Worm (Caenorhabditis elegans) whole organism, L1 larva: ENCODE measurements around the gene gst-7.
A peak's percentile ranks its signal among the peaks of the same experiment; 100 is the strongest.

Experiments used
- C04F5.9 ChIP-seq: sonication (generic microtip); optimal IDR thresholded peaks from 2 replicates; lab custom pipeline; 2016; ENCODE audit warnings: missing genetic modification characterization, missing compliant biosample characterization
- C16A3.4 ChIP-seq: fragments of 150-350 bp; optimal IDR thresholded peaks from 2 replicates; lab custom pipeline; 2014; ENCODE audit warnings: missing biosample characterization, missing genetic modification characterization
- Y116A8C.19 ChIP-seq: sonication (generic microtip); optimal IDR thresholded peaks from 2 replicates; lab custom pipeline; 2016; ENCODE audit warnings: missing compliant biosample characterization, missing genetic modification characterization, borderline replicate concordance
- aly-2 ChIP-seq: fragments of 150-350 bp; optimal IDR thresholded peaks from 2 replicates; lab custom pipeline; 2014; ENCODE audit warnings: missing biosample characterization, missing genetic modification characterization
- ama-1 ChIP-seq: fragments of 150-350 bp; optimal IDR thresholded peaks from 2 replicates; lab custom pipeline; 2014
- blmp-1 ChIP-seq: fragments of 150-350 bp; optimal IDR thresholded peaks from 2 replicates; lab custom pipeline; 2014; ENCODE audit warnings: missing biosample characterization, missing genetic modification characterization
- ceh-82 ChIP-seq, 3 experiments: fragments of 150-350 bp in 1 of 3; sonication (generic microtip) in 2 of 3; optimal IDR thresholded peaks; 2 replicates each; lab custom pipeline; 2014 to 2017; ENCODE audit warnings: missing biosample characterization in 3 of 3, missing genetic modification characterization in 3 of 3
- ceh-88 ChIP-seq: fragments of 200-800 bp; sonication (Bioruptor generic); IDR thresholded peaks from 2 replicates; pipeline ENCODE4 v1.3.6; 2022; ENCODE audit warnings: missing genetic modification characterization, missing compliant biosample characterization
- ces-1 ChIP-seq: fragments of 150-350 bp; optimal IDR thresholded peaks from 2 replicates; lab custom pipeline; 2014; ENCODE audit warnings: missing biosample characterization, missing genetic modification reagents, missing genetic modification characterization
- dpl-1 ChIP-seq, 3 experiments: fragments of 150-350 bp in 2 of 3; sonication (generic microtip) in 1 of 3; optimal IDR thresholded peaks; 2 replicates each; lab custom pipeline; 2014 to 2017; ENCODE audit warnings: missing biosample characterization in 3 of 3, missing genetic modification characterization in 3 of 3, missing genetic modification reagents in 3 of 3
- efl-1 ChIP-seq, 4 experiments: fragments of 150-350 bp; optimal IDR thresholded peaks in 3 of 4; peaks in 1 of 4; 1 replicate in 1 of 4; 2 replicates in 3 of 4; lab custom pipeline; 2014; ENCODE audit warnings: missing biosample characterization in 2 of 4, missing genetic modification characterization in 2 of 4, missing genetic modification reagents in 2 of 4
- elt-2 ChIP-seq: sonication (generic microtip); optimal IDR thresholded peaks from 2 replicates; lab custom pipeline; 2016; ENCODE audit warnings: missing genetic modification characterization, mild to moderate bottlenecking, inconsistent platforms, missing compliant biosample characterization, missing genetic modification reagents
- elt-3 ChIP-seq, 6 experiments: fragments of 150-350 bp in 1 of 6; sonication (generic microtip); optimal IDR thresholded peaks; 2 replicates each; lab custom pipeline; 2017 to 2018; ENCODE audit warnings: missing biosample characterization in 6 of 6, missing genetic modification characterization in 6 of 6, inconsistent platforms in 1 of 6
- fkh-10 ChIP-seq: sonication (generic microtip); optimal IDR thresholded peaks from 2 replicates; lab custom pipeline; 2017; ENCODE audit warnings: missing biosample characterization, missing genetic modification reagents, missing genetic modification characterization
- fkh-4 ChIP-seq: sonication (generic microtip); optimal IDR thresholded peaks from 2 replicates; lab custom pipeline; 2016; ENCODE audit warnings: missing compliant biosample characterization, missing genetic modification characterization, borderline replicate concordance
- fkh-8 ChIP-seq: sonication (generic microtip); optimal IDR thresholded peaks from 2 replicates; lab custom pipeline; 2016; ENCODE audit warnings: mild to moderate bottlenecking, missing genetic modification characterization, missing compliant biosample characterization
- grh-1 ChIP-seq: fragments of 200-800 bp; sonication (Bioruptor generic); IDR thresholded peaks from 2 replicates; pipeline ENCODE4 v1.3.6; 2022; ENCODE audit warnings: missing genetic modification reagents, missing genetic modification characterization, missing compliant biosample characterization
- hpl-2 ChIP-seq: fragments of 150-350 bp; optimal IDR thresholded peaks from 2 replicates; lab custom pipeline; 2014; ENCODE audit warnings: missing biosample characterization, missing genetic modification reagents, missing genetic modification characterization
- lin-14 ChIP-seq: fragments of 200-800 bp; sonication (Bioruptor generic); optimal IDR thresholded peaks from 2 replicates; lab custom pipeline; 2018; ENCODE audit warnings: mild to moderate bottlenecking, missing genetic modification characterization, moderate library complexity, missing compliant biosample characterization
- lin-35 ChIP-seq, 2 experiments: fragments of 150-350 bp; optimal IDR thresholded peaks; 2 replicates each; lab custom pipeline; 2014; ENCODE audit warnings: missing biosample characterization in 2 of 2, missing genetic modification characterization in 2 of 2, missing genetic modification reagents in 2 of 2
- lir-3 ChIP-seq: sonication (generic microtip); optimal IDR thresholded peaks from 2 replicates; lab custom pipeline; 2016; ENCODE audit warnings: mild to moderate bottlenecking, missing genetic modification characterization, moderate library complexity, missing compliant biosample characterization; ENCODE audit not compliant: poor library complexity
- mab-9 ChIP-seq: fragments of 200-800 bp; sonication (Bioruptor generic); IDR thresholded peaks from 2 replicates; pipeline ENCODE4 v1.3.6; 2022; ENCODE audit warnings: missing genetic modification reagents, missing genetic modification characterization, missing compliant biosample characterization
- mep-1 ChIP-seq: fragments of 150-350 bp; optimal IDR thresholded peaks from 2 replicates; lab custom pipeline; 2014; ENCODE audit warnings: missing biosample characterization, missing genetic modification characterization
- nhr-12 ChIP-seq: sonication (generic microtip); optimal IDR thresholded peaks from 2 replicates; lab custom pipeline; 2017; ENCODE audit warnings: missing biosample characterization, missing genetic modification characterization
- nhr-19 ChIP-seq: fragments of 200-800 bp; sonication (Bioruptor generic); conservative IDR thresholded peaks from 2 replicates; pipeline ENCODE4 v1.3.6; 2022; ENCODE audit warnings: missing genetic modification characterization, missing compliant biosample characterization
- nhr-237 ChIP-seq: fragments of 150-350 bp; optimal IDR thresholded peaks from 2 replicates; lab custom pipeline; 2014; ENCODE audit warnings: missing biosample characterization, missing genetic modification characterization
- nhr-28 ChIP-seq: fragments of 150-350 bp; optimal IDR thresholded peaks from 2 replicates; lab custom pipeline; 2014; ENCODE audit warnings: missing biosample characterization, missing genetic modification characterization
- nhr-47 ChIP-seq: sonication (generic microtip); optimal IDR thresholded peaks from 2 replicates; lab custom pipeline; 2016; ENCODE audit warnings: mild to moderate bottlenecking, missing genetic modification characterization, moderate library complexity, missing compliant biosample characterization
- nhr-76 ChIP-seq: sonication (generic microtip); optimal IDR thresholded peaks from 2 replicates; lab custom pipeline; 2017; ENCODE audit warnings: missing biosample characterization, missing genetic modification characterization
- nhr-84 ChIP-seq: sonication (generic microtip); optimal IDR thresholded peaks from 2 replicates; lab custom pipeline; 2017; ENCODE audit warnings: missing biosample characterization, missing genetic modification characterization
- nhr-85 ChIP-seq: sonication (generic microtip); peaks from one replicate; lab custom pipeline; 2016; ENCODE audit warnings: missing genetic modification characterization, inconsistent platforms, missing compliant biosample characterization
- pag-3 ChIP-seq: sonication (generic microtip); optimal IDR thresholded peaks from 2 replicates; lab custom pipeline; 2017; ENCODE audit warnings: missing genetic modification characterization, mild to moderate bottlenecking, missing compliant biosample characterization, antibody characterized with exemption, borderline replicate concordance; ENCODE audit not compliant: insufficient read depth
- rnt-1 ChIP-seq: sonication (generic microtip); optimal IDR thresholded peaks from 2 replicates; lab custom pipeline; 2016; ENCODE audit warnings: mild to moderate bottlenecking, missing genetic modification characterization, moderate library complexity, missing compliant biosample characterization
- skn-1 ChIP-seq: fragments of 150-350 bp; optimal IDR thresholded peaks from 2 replicates; lab custom pipeline; 2014; ENCODE audit warnings: missing biosample characterization, missing genetic modification characterization
- snu-23 ChIP-seq: sonication (generic microtip); optimal IDR thresholded peaks from 2 replicates; lab custom pipeline; 2016; ENCODE audit warnings: missing genetic modification characterization, missing compliant biosample characterization
- sox-4 ChIP-seq: sonication (generic microtip); optimal IDR thresholded peaks from 2 replicates; lab custom pipeline; 2016; ENCODE audit warnings: missing genetic modification characterization, missing compliant biosample characterization
- sptf-1 ChIP-seq: fragments of 150-350 bp; optimal IDR thresholded peaks from 2 replicates; lab custom pipeline; 2014; ENCODE audit warnings: missing biosample characterization, missing genetic modification characterization
- swsn-7 ChIP-seq: sonication (generic microtip); optimal IDR thresholded peaks from 2 replicates; lab custom pipeline; 2016; ENCODE audit warnings: missing genetic modification characterization, missing compliant biosample characterization
- tlp-1 ChIP-seq: fragments of 150-350 bp; optimal IDR thresholded peaks from 2 replicates; lab custom pipeline; 2014; ENCODE audit warnings: missing biosample characterization, missing genetic modification characterization
- unc-30 ChIP-seq: sonication (generic microtip); optimal IDR thresholded peaks from 2 replicates; lab custom pipeline; 2017; ENCODE audit warnings: missing biosample characterization, missing genetic modification characterization
- unc-62 ChIP-seq: fragments of 150-350 bp; optimal IDR thresholded peaks from 2 replicates; lab custom pipeline; 2014; ENCODE audit warnings: missing biosample characterization, missing genetic modification reagents, missing genetic modification characterization
- unc-98 ChIP-seq: fragments of 200-800 bp; sonication (Bioruptor generic); IDR thresholded peaks from 2 replicates; pipeline ENCODE4 v1.3.6; 2022; ENCODE audit warnings: missing genetic modification characterization, missing compliant biosample characterization
- vab-15 ChIP-seq: sonication (generic microtip); optimal IDR thresholded peaks from 2 replicates; lab custom pipeline; 2017; ENCODE audit warnings: missing genotype, mild to moderate bottlenecking, missing genetic modification characterization, missing compliant biosample characterization
- zag-1 ChIP-seq: fragments of 150-350 bp; optimal IDR thresholded peaks from 2 replicates; lab custom pipeline; 2014; ENCODE audit warnings: missing biosample characterization, missing genetic modification characterization
- zip-4 ChIP-seq: fragments of 200-800 bp; sonication (Bioruptor generic); optimal IDR thresholded peaks from 2 replicates; lab custom pipeline; 2018; ENCODE audit warnings: mild to moderate bottlenecking, missing genetic modification characterization, moderate library complexity, missing compliant biosample characterization
- ztf-11 ChIP-seq, 2 experiments: sonication (generic microtip); optimal IDR thresholded peaks; 2 replicates each; lab custom pipeline; 2016 to 2017; ENCODE audit warnings: missing genetic modification characterization in 2 of 2, missing biosample characterization in 1 of 2, missing compliant biosample characterization in 1 of 2

The gst-7 gene

ce11 chrII:4888527-4889487 lies 6.9 kb downstream of the gst-7 start, which contains the start of gene pgm-1 (continued):
- TF ChIP-seq unc-62 (GFP tag; lab: Kevin White, UChicago) (no peak), nhr-76 (tag; lab: Kevin White, UChicago) (no peak), fkh-10 (GFP tag; lab: Kevin White, UChicago) (no peak), mab-9 (GFP tag; lab: Robert Waterston, UW) (no peak), Y116A8C.19 (tag; lab: Kevin White, UChicago) (no peak), rnt-1 (tag; lab: Kevin White, UChicago) (peak; percentile 58), lir-3 (tag; lab: Kevin White, UChicago) (no peak), unc-98 (GFP tag; lab: Robert Waterston, UW) (no peak), ces-1 (GFP tag; lab: Kevin White, UChicago) (no peak), nhr-84 (tag; lab: Kevin White, UChicago) (no peak), C16A3.4 (tag; lab: Kevin White, UChicago) (peak; percentile 7), fkh-8 (tag; lab: Kevin White, UChicago) (no peak), ceh-82 (tag; optimal IDR thresholded peaks at IDR 0.05; lab: Kevin White, UChicago) (no peak), nhr-19 (GFP tag; lab: Robert Waterston, UW) (peak; percentile 26; the same call in 1 of the 2 replicates), zip-4 (GFP tag; lab: Kevin White, UChicago) (no peak), fkh-4 (no peak), grh-1 (GFP tag; lab: Robert Waterston, UW) (no peak), aly-2 (tag; lab: Kevin White, UChicago) (no peak), ama-1 (lab: Kevin White, UChicago) (no peak), zag-1 (tag; lab: Kevin White, UChicago) (no peak), nhr-28 (tag; lab: Kevin White, UChicago) (no peak), C04F5.9 (tag; lab: Kevin White, UChicago) (no peak), blmp-1 (peak; percentile 25), swsn-7 (tag; lab: Kevin White, UChicago) (peak; percentile 7), vab-15 (no peak), tlp-1 (tag; lab: Kevin White, UChicago) (no peak), skn-1 (tag; lab: Kevin White, UChicago) (no peak), hpl-2 (GFP tag; lab: Kevin White, UChicago) (no peak), ceh-88 (GFP tag; lab: Robert Waterston, UW) (no peak), mep-1 (tag; lab: Kevin White, UChicago) (peak; percentile 27), ztf-11 (tag; optimal IDR thresholded peaks at IDR 0.05; lab: Kevin White, UChicago) (no peak), sptf-1 (tag; lab: Kevin White, UChicago) (no peak), snu-23 (GFP tag; lab: Kevin White, UChicago) (peak; percentile 45), unc-30 (tag; lab: Kevin White, UChicago) (no peak), nhr-237 (tag; lab: Kevin White, UChicago) (no peak)

DNA sequence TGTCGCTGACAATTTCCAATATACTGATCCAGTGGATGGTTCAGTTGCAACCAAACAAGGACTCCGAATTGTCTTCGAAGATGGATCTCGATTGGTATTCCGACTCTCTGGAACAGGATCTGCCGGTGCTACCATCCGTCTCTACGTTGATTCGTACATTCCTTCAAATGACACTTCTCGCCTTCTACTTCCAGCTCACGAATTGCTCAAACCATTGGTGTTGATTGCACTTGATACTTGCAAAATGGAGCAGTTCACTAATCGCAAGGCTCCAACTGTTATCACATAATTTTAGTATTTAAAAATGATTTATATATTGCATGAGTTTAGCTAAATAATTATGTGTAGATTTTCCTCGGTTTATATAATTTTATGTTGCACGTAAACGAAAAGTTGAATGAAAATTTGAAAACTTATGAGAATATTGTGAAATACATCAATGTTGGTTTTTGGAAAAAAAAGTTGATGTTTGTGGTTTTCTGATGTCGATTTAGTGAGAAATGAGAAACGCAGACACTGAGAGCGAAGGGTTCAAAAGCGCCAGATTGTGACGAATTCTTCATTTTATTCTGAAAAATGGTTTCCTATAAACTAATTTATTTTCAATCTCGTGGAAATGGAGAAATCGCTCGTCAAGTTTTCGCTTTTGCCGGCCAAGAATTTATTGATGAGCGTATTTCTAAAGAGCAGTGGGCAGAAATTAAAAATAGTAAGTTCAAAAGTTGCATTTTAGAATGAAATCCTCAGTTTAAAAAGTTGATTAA lies 9.3 kb downstream of the gst-7 start, which contains the start of gene gst-9:
Gene gst-9 (plus strand): TSS at position 574 of the 764 bp plus-strand sequence.
- TF ChIP-seq nhr-47 (tag; lab: Kevin White, UChicago) = peak; percentile 16
- TF ChIP-seq dpl-1 (GFP tag; optimal IDR thresholded peaks at IDR 0.05; lab: Kevin White, UChicago) = peak in 1 of 3 experiments; percentile 8
- peak; percentile 77 for TF ChIP-seq ama-1 (lab: Kevin White, UChicago)
- no peak for TF ChIP-seq C04F5.9 (tag; lab: Kevin White, UChicago)
- TF ChIP-seq aly-2 (tag; lab: Kevin White, UChicago) = peak; percentile 80
- peak; percentile 63 for TF ChIP-seq elt-2
- TF ChIP-seq sox-4 (tag; lab: Kevin White, UChicago) = no peak
- peak; percentile 0 to 7 for TF ChIP-seq efl-1 (optimal IDR thresholded peaks at IDR 0.05; lab: Kevin White, UChicago)
- peak in 1 of 2 experiments; percentile 55 for TF ChIP-seq efl-1 (GFP tag; optimal IDR thresholded peaks at IDR 0.05 in 1 of 2; lab: Kevin White, UChicago)
- TF ChIP-seq nhr-19 (GFP tag; lab: Robert Waterston, UW) = peak; percentile 21; the same call in 1 of the 2 replicates
- peak in 1 of 2 experiments; percentile 34 for TF ChIP-seq lin-35 (GFP tag; optimal IDR thresholded peaks at IDR 0.05; lab: Kevin White, UChicago)
- peak; percentile 38 for TF ChIP-seq snu-23 (GFP tag; lab: Kevin White, UChicago)
- TF ChIP-seq pag-3 (tag; lab: Kevin White, UChicago) = no peak
- TF ChIP-seq swsn-7 (tag; lab: Kevin White, UChicago) = peak; percentile 7
- peak in 1 of 6 experiments; percentile 34 for TF ChIP-seq elt-3 (tag; optimal IDR thresholded peaks at IDR 0.05; lab: Kevin White, UChicago)
- peak; percentile 60 for TF ChIP-seq nhr-85 (tag; lab: Kevin White, UChicago)
- no peak for TF ChIP-seq nhr-12 (tag; lab: Kevin White, UChicago)
- peak; percentile 37 for TF ChIP-seq skn-1 (tag; lab: Kevin White, UChicago)
- TF ChIP-seq lin-14 (GFP tag; lab: Kevin White, UChicago) = peak; percentile 17
